Fruit fly (Drosophila melanogaster): Measurements from ENCODE around the gene Usp1.

DNA sequence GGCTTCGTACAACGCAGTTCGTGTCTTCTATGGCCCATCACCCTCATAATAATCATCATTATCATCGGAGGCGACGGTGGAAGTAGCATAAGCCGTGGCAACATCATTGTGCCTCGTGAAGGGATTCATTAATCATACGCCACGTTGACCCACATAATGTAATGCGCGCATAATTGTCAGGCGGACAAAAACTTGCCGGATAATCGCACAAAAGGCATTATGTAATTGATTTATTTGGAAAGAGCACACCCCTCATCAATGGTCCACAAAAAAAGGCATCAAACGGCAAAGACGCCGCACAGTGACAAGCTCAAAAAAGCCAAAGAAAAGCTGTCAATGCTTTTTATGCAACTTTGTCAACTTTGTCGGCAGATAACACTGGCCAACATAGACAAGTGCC lies 30.7 kb upstream of the Usp1 start:
- TF ChIP-seq CTCF (optimal IDR thresholded peaks at IDR 0.05): no peak
- no peak for TF ChIP-seq CG8478 (optimal IDR thresholded peaks at IDR 0.05)
